Worm (Caenorhabditis elegans) whole organism, L4/young adult: ENCODE measurements around the gene col-80.

Experiments
- W03F9.2 ChIP-seq: fragments of 150-350 bp; optimal IDR thresholded peaks from 2 replicates; lab custom pipeline; 2014; ENCODE audit warnings: missing biosample characterization, missing genetic modification characterization
- dao-5 ChIP-seq: sonication (generic microtip); optimal IDR thresholded peaks from 2 replicates; lab custom pipeline; 2016; ENCODE audit warnings: missing genotype, missing genetic modification characterization, moderate library complexity, missing compliant biosample characterization
- him-1 ChIP-seq: sonication (generic microtip); optimal IDR thresholded peaks from 2 replicates; lab custom pipeline; 2016; ENCODE audit warnings: missing genotype, missing genetic modification reagents, missing genetic modification characterization, missing compliant biosample characterization

DNA sequence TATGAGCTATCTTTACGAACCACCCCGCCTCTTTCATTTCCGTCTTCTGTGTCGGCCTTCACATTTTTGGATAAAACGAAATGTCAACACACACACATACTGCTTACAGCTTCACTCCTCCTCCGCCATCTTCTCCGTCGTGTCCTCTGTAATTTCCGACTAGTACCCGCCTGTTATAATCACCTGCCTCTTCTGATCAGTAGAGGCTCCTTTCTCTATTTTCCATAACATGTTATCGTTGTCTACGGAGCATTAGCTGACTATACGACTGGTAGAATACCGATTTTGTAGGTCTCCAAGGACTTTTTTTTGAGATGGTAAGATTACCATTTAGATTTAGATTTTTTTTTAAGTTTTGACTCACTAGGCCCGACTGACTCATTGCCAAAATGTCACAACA lies 22.0 kb upstream of the col-80 start:
- TF ChIP-seq him-1 (tag; lab: Kevin White, UChicago) (no peak), W03F9.2 (tag; lab: Kevin White, UChicago) (no peak), dao-5 (no peak)
